Worm (Caenorhabditis elegans): Measurements from ENCODE around the gene C17G10.10.

DNA sequence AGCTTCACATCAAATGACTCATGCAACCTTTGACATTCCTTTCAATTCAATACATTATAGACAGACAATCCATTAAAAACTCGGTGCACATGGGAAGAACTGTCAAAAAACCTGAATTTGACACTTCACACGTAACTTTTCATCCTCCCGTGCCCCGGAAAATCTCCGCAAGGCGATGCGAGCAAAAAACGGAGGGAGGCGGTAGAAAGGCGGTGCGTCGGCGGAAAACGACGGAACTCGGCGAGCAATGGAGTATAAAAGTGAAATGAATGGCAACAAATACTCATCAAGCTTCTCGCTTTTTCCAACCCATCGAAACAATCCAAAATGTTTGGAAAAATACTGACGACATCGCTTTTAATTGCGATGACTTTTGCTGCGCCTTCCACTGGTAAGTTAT is 21.1 kb downstream of the C17G10.10 start, which contains the start of gene T25E4.1:
- TF ChIP-seq ztf-11 (tag; optimal IDR thresholded peaks at IDR 0.05): no peak
- TF ChIP-seq tbx-2 (tag; optimal IDR thresholded peaks at IDR 0.05): no peak
- TF ChIP-seq blmp-1 (tag; optimal IDR thresholded peaks at IDR 0.05): no peak
- TF ChIP-seq sox-4 (tag; optimal IDR thresholded peaks at IDR 0.05): no peak
- TF ChIP-seq nhr-76 (tag; optimal IDR thresholded peaks at IDR 0.05): no peak
- no peak for TF ChIP-seq pax-3 (tag; optimal IDR thresholded peaks at IDR 0.05)
- TF ChIP-seq mdl-1 (tag; optimal IDR thresholded peaks at IDR 0.05): no peak
- TF ChIP-seq pag-3 (tag; optimal IDR thresholded peaks at IDR 0.05; ENCODE audit: borderline replicate concordance, insufficient read depth): no peak
- no peak for TF ChIP-seq lin-15B (tag; optimal IDR thresholded peaks at IDR 0.05)
- no peak for TF ChIP-seq lin-39 (tag; optimal IDR thresholded peaks at IDR 0.05)
- TF ChIP-seq fkh-8 (tag; optimal IDR thresholded peaks at IDR 0.05): no peak

All from whole organism, L1 larva.